Worm (Caenorhabditis elegans): ENCODE results near the gene T13B5.9.

DNA sequence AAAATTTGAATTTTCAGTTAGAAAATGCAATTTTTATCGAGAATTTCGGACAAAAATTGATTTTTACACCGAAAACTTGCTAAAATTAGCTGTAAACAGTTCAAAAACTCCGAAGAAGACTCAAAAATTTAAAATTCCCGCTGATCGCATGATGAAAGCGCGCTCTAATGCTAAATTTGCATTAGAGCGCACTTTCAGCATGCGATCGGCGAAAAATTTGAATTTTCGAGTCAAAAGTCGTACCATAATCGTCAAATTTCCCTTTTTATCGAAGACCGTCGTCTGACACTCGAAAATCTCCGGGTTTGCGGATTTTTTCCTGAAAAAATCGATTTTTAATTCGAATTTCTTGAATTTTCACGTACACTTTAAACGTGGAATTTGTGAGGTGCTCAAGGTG lies 29.0 kb upstream of the T13B5.9 start:
- no peak for TF ChIP-seq hlh-11 (tag; optimal IDR thresholded peaks at IDR 0.05)
- no peak for TF ChIP-seq nhr-77 (tag; optimal IDR thresholded peaks at IDR 0.05)
- no peak for TF ChIP-seq zag-1 (tag; optimal IDR thresholded peaks at IDR 0.05)
- TF ChIP-seq fkh-10 (GFP tag; optimal IDR thresholded peaks at IDR 0.05) = no peak
- TF ChIP-seq mdl-1 (tag; optimal IDR thresholded peaks at IDR 0.05) = no peak
- TF ChIP-seq zfp-3 (GFP tag; conservative IDR thresholded peaks at IDR 0.05) = no peak
- no peak for TF ChIP-seq spr-1 (tag; optimal IDR thresholded peaks at IDR 0.05)
- TF ChIP-seq lin-13 (GFP tag; optimal IDR thresholded peaks at IDR 0.05) = no peak
- no peak for TF ChIP-seq nhr-41 (GFP tag; IDR thresholded peaks at IDR 0.05)
- no peak for TF ChIP-seq unc-130 (GFP tag; optimal IDR thresholded peaks at IDR 0.05)
- TF ChIP-seq nhr-11 (tag; optimal IDR thresholded peaks at IDR 0.05) = no peak
- no peak for TF ChIP-seq unc-62 (GFP tag; optimal IDR thresholded peaks at IDR 0.05 in 1 of 2)
- no peak for TF ChIP-seq unc-62 (tag; optimal IDR thresholded peaks at IDR 0.05)
